Worm (Caenorhabditis elegans) whole organism, L4/young adult: ENCODE data around the gene fbxl-3.

Experiments used
- dao-5 ChIP-seq: sonication (generic microtip); optimal IDR thresholded peaks from 2 replicates; lab custom pipeline; 2016; ENCODE audit warnings: missing genotype, missing genetic modification characterization, moderate library complexity, missing compliant biosample characterization
- him-1 ChIP-seq: sonication (generic microtip); optimal IDR thresholded peaks from 2 replicates; lab custom pipeline; 2016; ENCODE audit warnings: missing genotype, missing genetic modification reagents, missing genetic modification characterization, missing compliant biosample characterization

ce11 chrII:5384282-5384681 is 14.4 kb downstream of the fbxl-3 start:
- TF ChIP-seq him-1, result no peak
- TF ChIP-seq dao-5 (tag; lab: Kevin White, UChicago), result no peak
